Worm (Caenorhabditis elegans) whole organism, L4 larva: ENCODE data around the gene ipla-7.
A peak's percentile ranks its signal among the peaks of the same experiment; 100 is the strongest.

Experiments used
- D1046.2 ChIP-seq: fragments of 200-800 bp; sonication (Bioruptor generic); IDR thresholded peaks from 2 replicates; pipeline ENCODE4 v1.3.6; 2022; ENCODE audit warnings: missing genetic modification characterization, missing compliant biosample characterization
- F10B5.3 ChIP-seq: sonication (generic microtip); optimal IDR thresholded peaks from 2 replicates; lab custom pipeline; 2016; ENCODE audit warnings: mild to moderate bottlenecking, missing genetic modification characterization, missing compliant biosample characterization
- F44E2.7 ChIP-seq: fragments of 200-800 bp; sonication (Bioruptor generic); IDR thresholded peaks from 2 replicates; pipeline ENCODE4 v2.1.2; 2022; ENCODE audit warnings: missing genetic modification characterization, missing compliant biosample characterization
- R02D3.7 ChIP-seq: fragments of 150-350 bp; sonication (generic microtip); optimal IDR thresholded peaks from 3 replicates; lab custom pipeline; 2014; ENCODE audit warnings: missing biosample characterization, missing genetic modification characterization
- T20F7.1 ChIP-seq: fragments of 200-800 bp; sonication (Bioruptor generic); optimal IDR thresholded peaks from 2 replicates; lab custom pipeline; 2018; ENCODE audit warnings: mild to moderate bottlenecking, missing genetic modification characterization, missing compliant biosample characterization
- Y48G9A.11 ChIP-seq: fragments of 200-800 bp; sonication (Bioruptor generic); IDR thresholded peaks from 2 replicates; pipeline ENCODE4 v1.3.6; 2022; ENCODE audit warnings: missing genetic modification reagents, missing genetic modification characterization, missing compliant biosample characterization
- aha-1 ChIP-seq: fragments of 150-350 bp; peaks from one replicate; lab custom pipeline; 2014; ENCODE audit warnings: missing biosample characterization, missing genetic modification characterization
- arid-1 ChIP-seq: fragments of 200-800 bp; sonication (Bioruptor generic); conservative IDR thresholded peaks from 2 replicates; pipeline ENCODE4 v1.3.6; 2022; ENCODE audit warnings: missing genetic modification reagents, missing genetic modification characterization, missing compliant biosample characterization
- ceh-28 ChIP-seq: fragments of 150-350 bp; optimal IDR thresholded peaks from 2 replicates; lab custom pipeline; 2014; ENCODE audit warnings: missing biosample characterization, missing genetic modification reagents, missing genetic modification characterization
- ceh-32 ChIP-seq: sonication (generic microtip); optimal IDR thresholded peaks from 2 replicates; lab custom pipeline; 2016; ENCODE audit warnings: mild to moderate bottlenecking, missing genetic modification characterization, missing compliant biosample characterization; ENCODE audit not compliant: poor library complexity
- ceh-82 ChIP-seq: sonication (generic microtip); optimal IDR thresholded peaks from 2 replicates; lab custom pipeline; 2017; ENCODE audit warnings: missing biosample characterization, missing genetic modification characterization
- ces-1 ChIP-seq: fragments of 150-350 bp; sonication (generic microtip); optimal IDR thresholded peaks from 4 replicates; lab custom pipeline; 2014; ENCODE audit warnings: missing biosample characterization, missing genetic modification reagents, missing genetic modification characterization
- dmd-9 ChIP-seq: fragments of 200-800 bp; sonication (Bioruptor generic); IDR thresholded peaks from 2 replicates; pipeline ENCODE4 v1.3.6; 2022; ENCODE audit warnings: missing genetic modification reagents, missing genetic modification characterization, missing compliant biosample characterization
- egl-27 ChIP-seq: sonication (generic microtip); optimal IDR thresholded peaks from 3 replicates; lab custom pipeline; 2017; ENCODE audit warnings: missing biosample characterization, missing genetic modification reagents, missing genetic modification characterization
- egl-43 ChIP-seq: fragments of 200-800 bp; sonication (Bioruptor generic); IDR thresholded peaks from 2 replicates; pipeline ENCODE4 v1.3.6; 2022; ENCODE audit warnings: missing genetic modification reagents, missing genetic modification characterization, missing compliant biosample characterization
- hlh-30 ChIP-seq: sonication (generic microtip); optimal IDR thresholded peaks from 2 replicates; lab custom pipeline; 2017; ENCODE audit warnings: antibody characterized with exemption, mild to moderate bottlenecking, missing genetic modification characterization, missing compliant biosample characterization; ENCODE audit not compliant: insufficient read depth
- lim-7 ChIP-seq: fragments of 200-800 bp; sonication (Bioruptor generic); IDR thresholded peaks from 2 replicates; pipeline ENCODE4 v1.3.6; 2022; ENCODE audit warnings: missing genetic modification characterization, missing compliant biosample characterization
- lin-13 ChIP-seq: fragments of 150-350 bp; optimal IDR thresholded peaks from 2 replicates; lab custom pipeline; 2014; ENCODE audit warnings: missing biosample characterization, missing genetic modification reagents, missing genetic modification characterization
- lin-38 ChIP-seq: fragments of 200-800 bp; sonication (Bioruptor generic); IDR thresholded peaks from 2 replicates; pipeline ENCODE4 v1.3.6; 2022; ENCODE audit warnings: missing genetic modification reagents, missing genetic modification characterization, missing compliant biosample characterization
- mdl-1 ChIP-seq, 2 experiments: fragments of 150-350 bp in 1 of 2; sonication (generic microtip) in 1 of 2; optimal IDR thresholded peaks; 2 replicates each; lab custom pipeline; 2014 to 2017; ENCODE audit warnings: missing biosample characterization in 2 of 2, missing genetic modification characterization in 2 of 2
- nhr-237 ChIP-seq: sonication (generic microtip); optimal IDR thresholded peaks from 2 replicates; lab custom pipeline; 2017; ENCODE audit warnings: missing biosample characterization, missing genetic modification characterization
- nhr-6 ChIP-seq: fragments of 150-350 bp; optimal IDR thresholded peaks from 2 replicates; lab custom pipeline; 2014; ENCODE audit warnings: missing biosample characterization, missing genetic modification characterization
- nhr-76 ChIP-seq: fragments of 150-350 bp; optimal IDR thresholded peaks from 2 replicates; lab custom pipeline; 2014; ENCODE audit warnings: missing biosample characterization, missing genetic modification characterization
- nhr-77 ChIP-seq: fragments of 150-350 bp; optimal IDR thresholded peaks from 2 replicates; lab custom pipeline; 2014; ENCODE audit warnings: missing biosample characterization, missing genetic modification characterization
- rbr-2 ChIP-seq: sonication (generic microtip); optimal IDR thresholded peaks from 2 replicates; lab custom pipeline; 2016; ENCODE audit warnings: missing genotype, missing genetic modification characterization, missing compliant biosample characterization
- set-16 ChIP-seq: fragments of 200-800 bp; sonication (Bioruptor generic); IDR thresholded peaks from 2 replicates; pipeline ENCODE4 v1.3.6; 2022; ENCODE audit warnings: missing genetic modification reagents, missing genetic modification characterization, missing compliant biosample characterization
- skn-1 ChIP-seq: fragments of 150-350 bp; optimal IDR thresholded peaks from 2 replicates; lab custom pipeline; 2014; ENCODE audit warnings: missing biosample characterization, missing genetic modification characterization
- snpc-4 ChIP-seq: fragments of 150-350 bp; optimal IDR thresholded peaks from 2 replicates; lab custom pipeline; 2014; ENCODE audit warnings: missing biosample characterization, missing genetic modification characterization
- spr-1 ChIP-seq: sonication (generic microtip); optimal IDR thresholded peaks from 2 replicates; lab custom pipeline; 2016; ENCODE audit warnings: mild to moderate bottlenecking, missing genetic modification characterization, missing compliant biosample characterization
- spr-3 ChIP-seq: fragments of 200-800 bp; sonication (Bioruptor generic); optimal IDR thresholded peaks from 2 replicates; lab custom pipeline; 2018; ENCODE audit warnings: mild to moderate bottlenecking, missing genetic modification characterization, missing compliant biosample characterization
- unc-39 ChIP-seq: sonication (generic microtip); optimal IDR thresholded peaks from 2 replicates; lab custom pipeline; 2017; ENCODE audit warnings: missing biosample characterization, missing genetic modification characterization
- zfp-3 ChIP-seq: fragments of 200-800 bp; sonication (Bioruptor generic); conservative IDR thresholded peaks from 2 replicates; pipeline ENCODE4 v1.3.6; 2022; ENCODE audit warnings: missing genetic modification reagents, missing genetic modification characterization, missing compliant biosample characterization
- zip-11 ChIP-seq: fragments of 200-800 bp; sonication (Bioruptor generic); IDR thresholded peaks from 2 replicates; pipeline ENCODE4 v1.3.6; 2022; ENCODE audit warnings: missing genetic modification characterization, missing compliant biosample characterization
- zip-2 ChIP-seq: fragments of 150-350 bp; optimal IDR thresholded peaks from 2 replicates; lab custom pipeline; 2014; ENCODE audit warnings: missing biosample characterization, missing genetic modification characterization
- ztf-11 ChIP-seq: fragments of 150-350 bp; optimal IDR thresholded peaks from 2 replicates; lab custom pipeline; 2014; ENCODE audit warnings: missing biosample characterization, missing genetic modification characterization

Gene ipla-7

ce11 chrIV:10110870-10111269, 48.2 kb upstream of the ipla-7 start:
- TF ChIP-seq set-16 (peak; percentile 94), rbr-2 (tag; lab: Kevin White, UChicago) (no peak), spr-3 (peak; percentile 22)

- TF ChIP-seq ceh-28 = no peak
Observed at ce11 chrIV:10110417-10110816, 47.8 kb upstream of the ipla-7 start, which contains the start of gene egl-38. Gene egl-38, minus strand, starts transcription at chrIV:10110517.

- TF ChIP-seq aha-1 (tag; lab: Kevin White, UChicago) (peak; percentile 45), zip-2 (tag; lab: Kevin White, UChicago) (no peak), T20F7.1 (GFP tag; lab: Kevin White, UChicago) (peak; percentile 88), zip-11 (GFP tag; lab: Robert Waterston, UW) (no peak), ceh-82 (tag; lab: Kevin White, UChicago) (no peak), unc-39 (tag; lab: Kevin White, UChicago) (no peak), snpc-4 (tag; lab: Kevin White, UChicago) (no peak), ztf-11 (tag; lab: Kevin White, UChicago) (no peak), lin-13 (GFP tag; lab: Kevin White, UChicago) (no peak), ces-1 (GFP tag; lab: Kevin White, UChicago) (no peak), mdl-1 (tag; optimal IDR thresholded peaks at IDR 0.05; lab: Kevin White, UChicago) (no peak), spr-1 (no peak), Y48G9A.11 (GFP tag; lab: Robert Waterston, UW) (0 out of 2 replicates have a peak, but pooled peaks have one; percentile 31), nhr-237 (no peak), set-16 (no peak), R02D3.7 (tag; lab: Kevin White, UChicago) (peak; percentile 55), lim-7 (GFP tag; lab: Robert Waterston, UW) (no peak)
Observed at ce11 chrIV:10096881-10097280, 34.2 kb upstream of the ipla-7 start, which contains the start of gene dis-3. Gene dis-3, plus strand, starts transcription at chrIV:10097202.

ce11 chrIV:10095171-10095570, 32.5 kb upstream of the ipla-7 start, which contains the start of the genes C04G2.5 and msp-36:
Gene C04G2.5, minus strand, starts transcription at chrIV:10095271.
Gene msp-36, plus strand, starts transcription at chrIV:10095433.
- TF ChIP-seq T20F7.1 (GFP tag; lab: Kevin White, UChicago) = no peak
- 0 out of 2 replicates have a peak, but pooled peaks have one; percentile 30 for TF ChIP-seq egl-43 (GFP tag; lab: Robert Waterston, UW)

ce11 chrIV:10090358-10090757, 27.7 kb upstream of the ipla-7 start, which contains the start of gene ttbk-5:
Gene ttbk-5, plus strand, starts transcription at chrIV:10090658.
- TF ChIP-seq hlh-30 (tag; lab: Kevin White, UChicago) = no peak
- no peak for TF ChIP-seq nhr-6 (tag; lab: Kevin White, UChicago)
- no peak for TF ChIP-seq dmd-9
- no peak for TF ChIP-seq egl-27 (tag; lab: Kevin White, UChicago)
- TF ChIP-seq lin-38 (GFP tag; lab: Robert Waterston, UW) = no peak
- TF ChIP-seq F10B5.3 (tag; lab: Kevin White, UChicago) = no peak
- TF ChIP-seq skn-1 = no peak
- no peak for TF ChIP-seq zfp-3
- TF ChIP-seq D1046.2 (GFP tag; lab: Robert Waterston, UW) = no peak
- no peak for TF ChIP-seq nhr-77 (tag; lab: Kevin White, UChicago)
- no peak for TF ChIP-seq ceh-32 (tag; lab: Kevin White, UChicago)
- no peak for TF ChIP-seq F44E2.7
- TF ChIP-seq nhr-76 (tag; lab: Kevin White, UChicago) = no peak
- TF ChIP-seq arid-1 (GFP tag; lab: Robert Waterston, UW) = no peak
